Fruit fly (Drosophila melanogaster) whole organism, adult: ENCODE data around the gene SoxN.

ENCODE experiments used
- CG11617 ChIP-seq: fragments of 200-800 bp; sonication (Bioruptor generic); optimal IDR thresholded peaks from 2 replicates; lab custom pipeline; 2017; ENCODE audit warnings: mild to moderate bottlenecking, missing biosample characterization, missing genetic modification reagents, missing genetic modification characterization
- CG12768 ChIP-seq: fragments of 200-800 bp; sonication (Bioruptor generic); optimal IDR thresholded peaks from 2 replicates; lab custom pipeline; 2017; ENCODE audit warnings: missing biosample characterization, missing genetic modification characterization, mild to moderate bottlenecking, moderate library complexity, missing genetic modification reagents
- CG14711 ChIP-seq: fragments of 200-800 bp; sonication (Bioruptor generic); optimal IDR thresholded peaks from 2 replicates; lab custom pipeline; 2018; ENCODE audit warnings: missing biosample characterization, mild to moderate bottlenecking, missing genetic modification characterization, moderate library complexity
- Crg-1 ChIP-seq: fragments of 200-800 bp; sonication (Bioruptor generic); optimal IDR thresholded peaks from 2 replicates; lab custom pipeline; 2016; ENCODE audit warnings: missing biosample characterization, missing genetic modification characterization
- Hr96 ChIP-seq: fragments of 200-800 bp; sonication (Bioruptor generic); optimal IDR thresholded peaks from 2 replicates; lab custom pipeline; 2016; ENCODE audit warnings: missing biosample characterization, missing genetic modification characterization
- Mnt ChIP-seq: fragments of 200-800 bp; sonication (Bioruptor generic); optimal IDR thresholded peaks from 2 replicates; lab custom pipeline; 2016; ENCODE audit warnings: missing biosample characterization, mild to moderate bottlenecking, missing genetic modification characterization
- bab1 ChIP-seq: fragments of 200-800 bp; sonication (Bioruptor generic); optimal IDR thresholded peaks from 3 replicates; lab custom pipeline; 2019; ENCODE audit warnings: missing biosample characterization, mild to moderate bottlenecking, missing genetic modification characterization, moderate library complexity
- cic ChIP-seq: fragments of 200-800 bp; sonication (Bioruptor generic); optimal IDR thresholded peaks from 2 replicates; lab custom pipeline; 2017; ENCODE audit warnings: missing biosample characterization, mild to moderate bottlenecking, missing genetic modification characterization, moderate library complexity
- cnc ChIP-seq, 2 experiments: fragments of >200 bp; optimal IDR thresholded peaks; 2 replicates each; lab custom pipeline; 2017
- kay ChIP-seq: fragments of 200-800 bp; sonication (Bioruptor generic); peaks from one replicate; lab custom pipeline; 2016; ENCODE audit warnings: missing biosample characterization, missing genetic modification characterization, borderline replicate concordance
- ovo ChIP-seq: fragments of 200-800 bp; sonication (Bioruptor generic); optimal IDR thresholded peaks from 2 replicates; lab custom pipeline; 2016; ENCODE audit warnings: missing biosample characterization, missing genetic modification characterization
- tj ChIP-seq: fragments of 200-800 bp; sonication (Bioruptor generic); optimal IDR thresholded peaks from 3 replicates; lab custom pipeline; 2017; ENCODE audit warnings: missing biosample characterization, mild to moderate bottlenecking, missing genetic modification characterization, moderate library complexity
- toe ChIP-seq: fragments of 200-800 bp; sonication (Bioruptor generic); optimal IDR thresholded peaks from 2 replicates; lab custom pipeline; 2016; ENCODE audit warnings: missing biosample characterization, missing genetic modification characterization

dm6 chr2L:8839193-8839592, 13.7 kb downstream of the SoxN start:
- TF ChIP-seq CG14711 (tag; lab: Kevin White, UChicago): no peak
- TF ChIP-seq toe: no peak
- TF ChIP-seq Hr96: no peak
- TF ChIP-seq CG11617: no peak
- TF ChIP-seq bab1 (GFP tag; lab: Kevin White, UChicago): no peak
- no peak for TF ChIP-seq cic (GFP tag; lab: Kevin White, UChicago)
- no peak for TF ChIP-seq cnc (optimal IDR thresholded peaks at IDR 0.05; lab: Kevin White, UChicago)
- no peak for TF ChIP-seq ovo (GFP tag; lab: Kevin White, UChicago)
- no peak for TF ChIP-seq Crg-1
- TF ChIP-seq tj (GFP tag; lab: Kevin White, UChicago): no peak
- TF ChIP-seq kay (GFP tag; lab: Kevin White, UChicago): no peak
- TF ChIP-seq Mnt: no peak
- TF ChIP-seq CG12768 (GFP tag; lab: Kevin White, UChicago): no peak
